Fruit fly (Drosophila melanogaster): Measurements from ENCODE around the gene Cyp4d2.

Gene Cyp4d2

dm6 chrX:2222181-2222790 lies 46.5 kb downstream of the Cyp4d2 start, which contains the start of gene Vinc (continued):
- TF ChIP-seq CG7271 (tag; optimal IDR thresholded peaks at IDR 0.05) (no peak), Poxn (GFP tag; IDR thresholded peaks at IDR 0.05) (0 out of 2 replicates have a peak, but pooled peaks have one; percentile 30), danr (GFP tag; IDR thresholded peaks at IDR 0.05) (peak; percentile 76), Bgb (GFP tag; IDR thresholded peaks at IDR 0.05; ENCODE audit: partially characterized antibody) (peak; percentile 43), CG17568 (GFP tag; optimal IDR thresholded peaks at IDR 0.05) (no peak), CG32532 (GFP tag; IDR thresholded peaks at IDR 0.05) (peak; percentile 91), caup (GFP tag; optimal IDR thresholded peaks at IDR 0.05; ENCODE audit: severe bottlenecking) (peak; percentile 93), gro (GFP tag; optimal IDR thresholded peaks at IDR 0.05) (peak; percentile 66), nau (GFP tag; optimal IDR thresholded peaks at IDR 0.05) (no peak), CG8281 (tag; optimal IDR thresholded peaks at IDR 0.05) (peak; percentile 77), HLH3B (GFP tag; IDR thresholded peaks at IDR 0.05) (peak; percentile 78), ranshi (GFP tag; IDR thresholded peaks at IDR 0.05) (peak; percentile 84), Dip3 (GFP tag; optimal IDR thresholded peaks at IDR 0.05) (peak; percentile 86), seq (GFP tag; IDR thresholded peaks at IDR 0.05) (peak; percentile 66; the same call in 1 of the 2 replicates), Ets65A (GFP tag) (peak; percentile 97), hkb (optimal IDR thresholded peaks at IDR 0.05) (no peak), hkb (GFP tag; IDR thresholded peaks at IDR 0.05) (peak; percentile 86), Jarid2 (GFP tag; optimal IDR thresholded peaks at IDR 0.05) (peak; percentile 86), CG2202 (tag; optimal IDR thresholded peaks at IDR 0.05) (peak; percentile 20), hbn (GFP tag; IDR thresholded peaks at IDR 0.05; ENCODE audit: partially characterized antibody) (no peak), pfk (GFP tag; optimal IDR thresholded peaks at IDR 0.05) (no peak), Ravus (GFP tag; IDR thresholded peaks at IDR 0.05) (peak; percentile 50), gem (tag; optimal IDR thresholded peaks at IDR 0.05) (no peak), CG13296 (GFP tag; optimal IDR thresholded peaks at IDR 0.05) (peak; percentile 96), Nf-YC (tag; optimal IDR thresholded peaks at IDR 0.05) (peak; percentile 86), Dll (GFP tag; IDR thresholded peaks at IDR 0.05; ENCODE audit: partially characterized antibody) (peak; percentile 50; the same call in 2 of the 4 replicates), Gsc (GFP tag; IDR thresholded peaks at IDR 0.05) (0 out of 2 replicates have a peak, but pooled peaks have one; percentile 38), CG10565 (GFP tag; optimal IDR thresholded peaks at IDR 0.05) (no peak), luna (GFP tag; optimal IDR thresholded peaks at IDR 0.05) (peak; percentile 64), H2.0 (GFP tag; IDR thresholded peaks at IDR 0.05) (peak; percentile 62), zfh1 (GFP tag; IDR thresholded peaks at IDR 0.05) (peak; percentile 85), BEAF-32 (GFP tag; optimal IDR thresholded peaks at IDR 0.05) (peak; percentile 58), ara (GFP tag; IDR thresholded peaks at IDR 0.05) (no peak), run (tag; optimal IDR thresholded peaks at IDR 0.05) (no peak), CG11247 (GFP tag; IDR thresholded peaks at IDR 0.05) (peak; percentile 82), Dad (GFP tag; optimal IDR thresholded peaks at IDR 0.05) (peak; percentile 85), nerfin-1 (tag; optimal IDR thresholded peaks at IDR 0.05) (peak; percentile 86), CG2116 (GFP tag; optimal IDR thresholded peaks at IDR 0.05) (peak; percentile 38), CG17359 (tag; optimal IDR thresholded peaks at IDR 0.05) (peak; percentile 90), Adf1 (GFP tag; IDR thresholded peaks at IDR 0.05) (peak; percentile 70), Hr3 (GFP tag; optimal IDR thresholded peaks at IDR 0.05) (peak; percentile 62), ci (GFP tag; IDR thresholded peaks at IDR 0.05) (no peak; the same call in 1 of the 3 replicates), CG4854 (GFP tag; optimal IDR thresholded peaks at IDR 0.05) (peak; percentile 73), CG14014 (GFP tag; IDR thresholded peaks at IDR 0.05) (peak; percentile 87), CG4820 (GFP tag; optimal IDR thresholded peaks at IDR 0.05) (peak; percentile 77), sima (GFP tag; optimal IDR thresholded peaks at IDR 0.05) (peak; percentile 3), C15 (GFP tag; IDR thresholded peaks at IDR 0.05) (0 out of 3 replicates have a peak, but pooled peaks have one; percentile 30), CG14860 (GFP tag; IDR thresholded peaks at IDR 0.05; ENCODE audit: partially characterized antibody) (0 out of 3 replicates have a peak, but pooled peaks have one; percentile 47), CG15479 (GFP tag; optimal IDR thresholded peaks at IDR 0.05) (no peak), br (optimal IDR thresholded peaks at IDR 0.05) (no peak)

Data from whole organism, embryonic.